Fruit fly (Drosophila melanogaster) whole organism, embryonic: ENCODE results near the gene CG34348.
A peak's percentile ranks its signal among the peaks of the same experiment; 100 is the strongest.

ENCODE experiments used
- Bgb ChIP-seq: fragments of 200-800 bp; sonication (Bioruptor generic); IDR thresholded peaks from 2 replicates; pipeline ENCODE4 v1.3.6; 2022; ENCODE audit warnings: missing biosample characterization, missing genetic modification characterization; ENCODE audit not compliant: partially characterized antibody
- CG11398 ChIP-seq: fragments of 200-800 bp; sonication (Bioruptor generic); optimal IDR thresholded peaks from 2 replicates; lab custom pipeline; 2016; ENCODE audit warnings: missing biosample characterization, missing genetic modification characterization
- CG11695 ChIP-seq: fragments of 200-800 bp; sonication (Bioruptor generic); IDR thresholded peaks from 3 replicates; pipeline ENCODE4 v1.3.6; 2022; ENCODE audit warnings: missing biosample characterization, missing genetic modification characterization
- CG14710 ChIP-seq: fragments of 200-800 bp; sonication (Bioruptor generic); optimal IDR thresholded peaks from 3 replicates; lab custom pipeline; 2019; ENCODE audit warnings: missing biosample characterization, mild to moderate bottlenecking, missing genetic modification characterization, moderate library complexity
- CG16813 ChIP-seq: fragments of 200-800 bp; sonication (Bioruptor generic); IDR thresholded peaks from 3 replicates; pipeline ENCODE4 v1.3.6; 2022; ENCODE audit warnings: missing biosample characterization, missing genetic modification characterization; ENCODE audit not compliant: partially characterized antibody
- CG17186 ChIP-seq: fragments of 200-800 bp; sonication (Bioruptor generic); optimal IDR thresholded peaks from 3 replicates; lab custom pipeline; 2017; ENCODE audit warnings: missing biosample characterization, missing genetic modification reagents, missing genetic modification characterization
- CG2712 ChIP-seq: fragments of 200-800 bp; optimal IDR thresholded peaks from 3 replicates; lab custom pipeline; 2019; ENCODE audit warnings: missing biosample characterization, mild to moderate bottlenecking, missing genetic modification characterization, moderate library complexity
- CG33557 ChIP-seq: fragments of 200-800 bp; sonication (Bioruptor generic); optimal IDR thresholded peaks from 2 replicates; lab custom pipeline; 2019; ENCODE audit warnings: missing biosample characterization, mild to moderate bottlenecking, missing genetic modification characterization, moderate library complexity
- CG3407 ChIP-seq: fragments of 200-800 bp; sonication (Bioruptor generic); optimal IDR thresholded peaks from 2 replicates; lab custom pipeline; 2018; ENCODE audit warnings: missing biosample characterization, mild to moderate bottlenecking, missing genetic modification characterization
- CG43689 ChIP-seq: fragments of 200-800 bp; sonication (Bioruptor generic); IDR thresholded peaks from 2 replicates; pipeline ENCODE4 v1.3.6; 2022; ENCODE audit warnings: missing biosample characterization, missing genetic modification characterization
- CG4617 ChIP-seq: fragments of 200-800 bp; sonication (Bioruptor generic); optimal IDR thresholded peaks from 3 replicates; lab custom pipeline; 2016; ENCODE audit warnings: missing biosample characterization, missing genetic modification characterization, borderline replicate concordance
- CG6272 ChIP-seq: fragments of 200-800 bp; sonication (Bioruptor generic); IDR thresholded peaks from 2 replicates; pipeline ENCODE4 v1.3.6; 2022; ENCODE audit warnings: missing biosample characterization, missing genetic modification characterization
- CG7271 ChIP-seq: fragments of 200-800 bp; sonication (Bioruptor generic); optimal IDR thresholded peaks from 2 replicates; lab custom pipeline; 2018; ENCODE audit warnings: missing biosample characterization, mild to moderate bottlenecking, missing genetic modification characterization, moderate library complexity
- CG7928 ChIP-seq: fragments of 200-800 bp; sonication (Bioruptor generic); optimal IDR thresholded peaks from 2 replicates; lab custom pipeline; 2017; ENCODE audit warnings: missing biosample characterization, mild to moderate bottlenecking, missing genetic modification characterization
- CG7987 ChIP-seq: fragments of 200-800 bp; sonication (Bioruptor generic); optimal IDR thresholded peaks from 2 replicates; lab custom pipeline; 2018; ENCODE audit warnings: missing biosample characterization, mild to moderate bottlenecking, missing genetic modification characterization, moderate library complexity
- CG8924 ChIP-seq: fragments of 200-800 bp; optimal IDR thresholded peaks from 3 replicates; lab custom pipeline; 2019; ENCODE audit warnings: missing biosample characterization, mild to moderate bottlenecking, missing genetic modification characterization, moderate library complexity
- Deaf1 ChIP-seq: fragments of 200-800 bp; optimal IDR thresholded peaks from 3 replicates; lab custom pipeline; 2019; ENCODE audit warnings: missing biosample characterization, mild to moderate bottlenecking, missing genetic modification characterization, moderate library complexity
- Dll ChIP-seq: fragments of 200-800 bp; sonication (Bioruptor generic); IDR thresholded peaks from 4 replicates; pipeline ENCODE4 v1.3.6; 2022; ENCODE audit warnings: missing biosample characterization, missing genetic modification characterization; ENCODE audit not compliant: partially characterized antibody
- Dp ChIP-seq: fragments of 200-800 bp; sonication (Bioruptor generic); optimal IDR thresholded peaks from 2 replicates; lab custom pipeline; 2018; ENCODE audit warnings: missing biosample characterization, mild to moderate bottlenecking, missing genetic modification characterization, moderate library complexity
- E2f1 ChIP-seq: fragments of 200-800 bp; sonication (Bioruptor generic); IDR thresholded peaks from 2 replicates; pipeline ENCODE4 v1.3.6; 2022; ENCODE audit warnings: missing biosample characterization, missing genetic modification characterization
- Gug ChIP-seq: fragments of 200-800 bp; sonication (Bioruptor generic); IDR thresholded peaks from 4 replicates; pipeline ENCODE4 v1.3.6; 2022; ENCODE audit warnings: missing biosample characterization, missing genetic modification characterization
- Hand ChIP-seq: fragments of 200-800 bp; sonication (Bioruptor generic); optimal IDR thresholded peaks from 2 replicates; lab custom pipeline; 2017; ENCODE audit warnings: mild to moderate bottlenecking, missing biosample characterization, missing genetic modification reagents, missing genetic modification characterization
- Hmx ChIP-seq: fragments of 200-800 bp; sonication (Bioruptor generic); optimal IDR thresholded peaks from 2 replicates; lab custom pipeline; 2016; ENCODE audit warnings: missing biosample characterization, missing genetic modification characterization
- Lim3 ChIP-seq: fragments of 200-800 bp; sonication (Bioruptor generic); IDR thresholded peaks from 2 replicates; pipeline ENCODE4 v1.3.6; 2022; ENCODE audit warnings: missing biosample characterization, missing genetic modification characterization
- Med ChIP-seq: fragments of 200-800 bp; sonication (Bioruptor generic); peaks from one replicate; lab custom pipeline; 2016; ENCODE audit warnings: missing biosample characterization, missing genetic modification characterization, mild to moderate bottlenecking, inconsistent platforms, moderate library complexity
- Mes4 ChIP-seq: fragments of 200-800 bp; sonication (Bioruptor generic); optimal IDR thresholded peaks from 2 replicates; lab custom pipeline; 2016; ENCODE audit warnings: missing biosample characterization, missing genetic modification characterization
- NFAT ChIP-seq: fragments of 200-800 bp; sonication (Bioruptor generic); IDR thresholded peaks from 2 replicates; pipeline ENCODE4 v1.3.6; 2022; ENCODE audit warnings: missing biosample characterization, missing genetic modification characterization
- Optix ChIP-seq: fragments of 200-800 bp; sonication (Bioruptor generic); IDR thresholded peaks from 3 replicates; pipeline ENCODE4 v1.3.6; 2022; ENCODE audit warnings: missing biosample characterization, missing genetic modification characterization
- Sry-δ ChIP-seq: fragments of 200-800 bp; sonication (Bioruptor generic); optimal IDR thresholded peaks from 2 replicates; lab custom pipeline; 2016; ENCODE audit warnings: missing biosample characterization, missing genetic modification characterization
- ato ChIP-seq: fragments of 200-800 bp; sonication (Bioruptor generic); IDR thresholded peaks from 2 replicates; pipeline ENCODE4 v1.3.6; 2022; ENCODE audit warnings: missing biosample characterization, missing genetic modification characterization; ENCODE audit not compliant: partially characterized antibody
- br ChIP-seq: fragments of >200 bp; optimal IDR thresholded peaks from 2 replicates; lab custom pipeline; 2017
- ci ChIP-seq: fragments of 200-800 bp; sonication (Bioruptor generic); IDR thresholded peaks from 3 replicates; pipeline ENCODE4 v1.3.6; 2022; ENCODE audit warnings: missing biosample characterization, missing genetic modification characterization
- dpn ChIP-seq, 2 experiments: fragments of 200-800 bp; sonication (Bioruptor generic); optimal IDR thresholded peaks; 3 replicates each; lab custom pipeline; 2016; ENCODE audit warnings: missing biosample characterization in 2 of 2, missing genetic modification characterization in 2 of 2
- fd96Cb ChIP-seq: fragments of 200-800 bp; sonication (Bioruptor generic); optimal IDR thresholded peaks from 2 replicates; lab custom pipeline; 2018; ENCODE audit warnings: missing biosample characterization, mild to moderate bottlenecking, missing genetic modification characterization, moderate library complexity
- gcm2 ChIP-seq: fragments of 200-800 bp; sonication (Bioruptor generic); optimal IDR thresholded peaks from 2 replicates; lab custom pipeline; 2016; ENCODE audit warnings: missing biosample characterization, missing genetic modification characterization
- h ChIP-seq: fragments of >200 bp; optimal IDR thresholded peaks from 2 replicates; lab custom pipeline; 2017
- hbn ChIP-seq: fragments of 200-800 bp; sonication (Bioruptor generic); IDR thresholded peaks from 2 replicates; pipeline ENCODE4 v1.3.6; 2022; ENCODE audit warnings: missing biosample characterization, missing genetic modification characterization; ENCODE audit not compliant: partially characterized antibody
- insv ChIP-seq, 2 experiments: fragments of 200-800 bp; sonication (Bioruptor generic); optimal IDR thresholded peaks; 3 replicates each; lab custom pipeline; 2016 to 2018; ENCODE audit warnings: missing biosample characterization in 2 of 2, missing genetic modification characterization in 2 of 2
- knrl ChIP-seq: fragments of 200-800 bp; sonication (Bioruptor generic); IDR thresholded peaks from 3 replicates; pipeline ENCODE4 v1.3.6; 2022; ENCODE audit warnings: missing biosample characterization, missing genetic modification characterization; ENCODE audit not compliant: partially characterized antibody
- pan ChIP-seq, 4 experiments: fragments of >200 bp in 3 of 4; fragments of 200-800 bp in 1 of 4; sonication (Bioruptor generic) in 1 of 4; optimal IDR thresholded peaks in 3 of 4; IDR thresholded peaks in 1 of 4; 2 replicates each; pipeline versions ENCODE4 v1.3.6 to Lab custom; 2017 to 2022; ENCODE audit warnings: missing biosample characterization in 2 of 4, missing genetic modification characterization in 2 of 4, mixed read lengths in 1 of 4
- pzg ChIP-seq: fragments of 200-800 bp; sonication (Bioruptor generic); optimal IDR thresholded peaks from 3 replicates; lab custom pipeline; 2018; ENCODE audit warnings: missing biosample characterization, mild to moderate bottlenecking, missing genetic modification characterization, moderate library complexity
- ranshi ChIP-seq: fragments of 200-800 bp; sonication (Bioruptor generic); IDR thresholded peaks from 2 replicates; pipeline ENCODE4 v1.3.6; 2022; ENCODE audit warnings: missing biosample characterization, missing genetic modification characterization
- slou ChIP-seq: fragments of 200-800 bp; sonication (Bioruptor generic); optimal IDR thresholded peaks from 3 replicates; lab custom pipeline; 2016; ENCODE audit warnings: missing biosample characterization, missing genetic modification characterization
- sna ChIP-seq: fragments of 200-800 bp; sonication (Bioruptor generic); IDR thresholded peaks from 2 replicates; pipeline ENCODE4 v1.3.6; 2022; ENCODE audit warnings: missing biosample characterization, missing genetic modification characterization; ENCODE audit not compliant: partially characterized antibody
- sob ChIP-seq: fragments of 200-800 bp; sonication (Bioruptor generic); IDR thresholded peaks from 2 replicates; pipeline ENCODE4 v1.3.6; 2022; ENCODE audit warnings: missing biosample characterization, missing genetic modification characterization
- sr ChIP-seq: fragments of 200-800 bp; sonication (Bioruptor generic); IDR thresholded peaks from 3 replicates; pipeline ENCODE4 v1.3.6; 2022; ENCODE audit warnings: missing biosample characterization, missing genetic modification characterization
- ssp ChIP-seq: fragments of 200-800 bp; sonication (Bioruptor generic); IDR thresholded peaks from 2 replicates; pipeline ENCODE4 v1.3.6; 2022; ENCODE audit warnings: missing biosample characterization, missing genetic modification characterization
- stc ChIP-seq: fragments of 200-800 bp; sonication (Bioruptor generic); IDR thresholded peaks from 2 replicates; pipeline ENCODE4 v1.3.6; 2022; ENCODE audit warnings: missing biosample characterization, missing genetic modification characterization
- vvl ChIP-seq: fragments of 200-800 bp; sonication (Bioruptor generic); IDR thresholded peaks from 2 replicates; pipeline ENCODE4 v1.3.6; 2022; ENCODE audit warnings: missing biosample characterization, missing genetic modification characterization

The CG34348 gene

dm6 chrX:11325175-11325768 lies 14.4 kb upstream of the CG34348 start, which contains the start of gene Gapvd1 (continued):
- TF ChIP-seq ato (GFP tag; lab: Robert Waterston, UW) (peak; percentile 82), CG7928 (GFP tag; lab: Kevin White, UChicago) (no peak), CG6272 (GFP tag; lab: Robert Waterston, UW) (peak; percentile 49; the same call in 1 of the 2 replicates), hbn (GFP tag; lab: Robert Waterston, UW) (peak; percentile 70), CG11398 (GFP tag; lab: Kevin White, UChicago) (no peak), sob (GFP tag; lab: Robert Waterston, UW) (peak; percentile 35; the same call in 1 of the 2 replicates), Mes4 (GFP tag; lab: Kevin White, UChicago) (no peak), CG11695 (no peak), CG7271 (no peak), Dll (GFP tag; lab: Robert Waterston, UW) (peak; percentile 82), CG17186 (GFP tag; lab: Kevin White, UChicago) (peak; percentile 72), h (lab: Kevin White, UChicago) (no peak), knrl (GFP tag; lab: Robert Waterston, UW) (peak; percentile 84), CG14710 (peak; percentile 49), insv (GFP tag; optimal IDR thresholded peaks at IDR 0.05; lab: Kevin White, UChicago) (peak in 1 of 2 experiments; percentile 56), sna (GFP tag; lab: Robert Waterston, UW) (peak; percentile 56; the same call in 1 of the 2 replicates), CG33557 (GFP tag; lab: Kevin White, UChicago) (no peak), CG3407 (no peak), fd96Cb (tag; lab: Kevin White, UChicago) (no peak), pan (optimal IDR thresholded peaks at IDR 0.05; lab: Kevin White, UChicago) (no peak), pan (GFP tag; optimal IDR thresholded peaks at IDR 0.05 in 1 of 2, IDR thresholded peaks at IDR 0.05 in 1 of 2) (no peak), Hand (GFP tag; lab: Kevin White, UChicago) (no peak), Sry-δ (peak; percentile 92), CG16813 (GFP tag; lab: Robert Waterston, UW) (peak; percentile 84), CG8924 (tag; lab: Kevin White, UChicago) (peak; percentile 47), Gug (GFP tag; lab: Robert Waterston, UW) (no peak; the same call in 3 of the 4 replicates), sr (no peak), CG2712 (tag; lab: Kevin White, UChicago) (peak; percentile 9), Optix (GFP tag; lab: Robert Waterston, UW) (no peak), ssp (GFP tag; lab: Robert Waterston, UW) (no peak), Hmx (no peak), vvl (GFP tag; lab: Robert Waterston, UW) (peak; percentile 33; the same call in 1 of the 2 replicates), Deaf1 (tag; lab: Kevin White, UChicago) (peak; percentile 17), slou (GFP tag; lab: Kevin White, UChicago) (no peak), Dp (GFP tag; lab: Kevin White, UChicago) (peak; percentile 28), CG4617 (peak; percentile 60), CG7987 (GFP tag; lab: Kevin White, UChicago) (no peak), CG43689 (no peak), Bgb (GFP tag; lab: Robert Waterston, UW) (peak; percentile 89), ci (GFP tag; lab: Robert Waterston, UW) (peak; percentile 11; the same call in 1 of the 3 replicates), br (lab: Kevin White, UChicago) (no peak), stc (GFP tag; lab: Robert Waterston, UW) (peak; percentile 22; the same call in 1 of the 2 replicates), Lim3 (GFP tag; lab: Robert Waterston, UW) (no peak), NFAT (GFP tag; lab: Robert Waterston, UW) (peak; percentile 53; the same call in 1 of the 2 replicates), Med (GFP tag; lab: Kevin White, UChicago) (peak; percentile 79), pzg (GFP tag; lab: Kevin White, UChicago) (peak; percentile 65), ranshi (GFP tag; lab: Robert Waterston, UW) (no peak), gcm2 (GFP tag; lab: Kevin White, UChicago) (no peak), dpn (GFP tag; optimal IDR thresholded peaks at IDR 0.05; lab: Kevin White, UChicago) (peak; percentile 10 to 20), E2f1 (0 out of 2 replicates have a peak, but pooled peaks have one; percentile 21)
